Worm (Caenorhabditis elegans) whole organism, L4 larva: ENCODE data around the gene srv-1.

ENCODE experiments used
- ces-1 ChIP-seq: fragments of 150-350 bp; sonication (generic microtip); optimal IDR thresholded peaks from 4 replicates; lab custom pipeline; 2014; ENCODE audit warnings: missing biosample characterization, missing genetic modification reagents, missing genetic modification characterization
- dpl-1 ChIP-seq: fragments of 150-350 bp; optimal IDR thresholded peaks from 2 replicates; lab custom pipeline; 2014; ENCODE audit warnings: missing biosample characterization, missing genetic modification reagents, missing genetic modification characterization
- dve-1 ChIP-seq: sonication (generic microtip); optimal IDR thresholded peaks from 2 replicates; lab custom pipeline; 2017; ENCODE audit warnings: antibody characterized with exemption, mild to moderate bottlenecking, missing genetic modification characterization, missing compliant biosample characterization; ENCODE audit not compliant: insufficient read depth
- nhr-102 ChIP-seq: sonication (generic microtip); optimal IDR thresholded peaks from 2 replicates; lab custom pipeline; 2016; ENCODE audit warnings: mild to moderate bottlenecking, missing genetic modification characterization, moderate library complexity, missing compliant biosample characterization
- nhr-28 ChIP-seq: fragments of 150-350 bp; optimal IDR thresholded peaks from 2 replicates; lab custom pipeline; 2014; ENCODE audit warnings: missing biosample characterization, missing genetic modification characterization
- nhr-41 ChIP-seq: fragments of 200-800 bp; sonication (Bioruptor generic); IDR thresholded peaks from 2 replicates; pipeline ENCODE4 v1.3.6; 2022; ENCODE audit warnings: missing genetic modification reagents, missing genetic modification characterization, missing compliant biosample characterization
- sdz-12 ChIP-seq: fragments of 200-800 bp; sonication (Bioruptor generic); optimal IDR thresholded peaks from 2 replicates; lab custom pipeline; 2018; ENCODE audit warnings: mild to moderate bottlenecking, missing genetic modification characterization, missing compliant biosample characterization
- skn-1 ChIP-seq: fragments of 150-350 bp; optimal IDR thresholded peaks from 2 replicates; lab custom pipeline; 2014; ENCODE audit warnings: missing biosample characterization, missing genetic modification characterization
- tra-1 ChIP-seq: fragments of 200-800 bp; sonication (Bioruptor generic); IDR thresholded peaks from 2 replicates; pipeline ENCODE4 v1.3.6; 2022; ENCODE audit warnings: missing genetic modification reagents, missing genetic modification characterization, missing compliant biosample characterization
- unc-130 ChIP-seq: sonication (generic microtip); optimal IDR thresholded peaks from 2 replicates; lab custom pipeline; 2016; ENCODE audit warnings: missing genetic modification reagents, missing genetic modification characterization, missing compliant biosample characterization
- unc-39 ChIP-seq: sonication (generic microtip); optimal IDR thresholded peaks from 2 replicates; lab custom pipeline; 2017; ENCODE audit warnings: missing biosample characterization, missing genetic modification characterization
- zag-1 ChIP-seq: fragments of 150-350 bp; optimal IDR thresholded peaks from 2 replicates; lab custom pipeline; 2014; ENCODE audit warnings: missing biosample characterization, missing genetic modification characterization
- ztf-11 ChIP-seq: fragments of 150-350 bp; optimal IDR thresholded peaks from 2 replicates; lab custom pipeline; 2014; ENCODE audit warnings: missing biosample characterization, missing genetic modification characterization

DNA sequence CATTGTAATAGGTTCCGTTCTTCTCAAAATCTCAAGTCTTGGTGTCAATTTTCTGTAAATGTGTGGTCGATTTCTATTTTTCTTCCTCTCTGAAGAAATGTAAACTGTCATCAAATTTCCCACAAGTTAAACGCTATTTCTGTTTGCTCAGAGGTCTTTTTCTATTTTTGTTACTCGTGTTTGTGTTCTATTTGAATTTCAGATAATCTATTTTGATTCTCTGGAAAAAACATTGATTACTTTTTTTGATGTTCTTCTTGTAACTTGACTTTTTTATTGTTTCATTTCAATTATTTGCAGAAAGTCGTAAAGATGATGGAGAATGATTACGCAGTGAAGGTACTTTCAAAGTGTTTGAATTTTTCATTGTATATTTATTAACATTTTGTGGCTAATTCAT lies 47.7 kb upstream of the srv-1 start, which contains the start of gene lim-8:
- TF ChIP-seq dpl-1 (GFP tag; lab: Kevin White, UChicago) (no peak), unc-130 (no peak), ztf-11 (tag; lab: Kevin White, UChicago) (no peak), skn-1 (no peak), dve-1 (tag; lab: Kevin White, UChicago) (no peak), unc-39 (tag; lab: Kevin White, UChicago) (no peak), nhr-28 (tag; lab: Kevin White, UChicago) (no peak), nhr-102 (no peak), tra-1 (GFP tag; lab: Robert Waterston, UW) (no peak), sdz-12 (GFP tag; lab: Kevin White, UChicago) (no peak), zag-1 (tag; lab: Kevin White, UChicago) (no peak), nhr-41 (no peak), ces-1 (no peak)
